Worm (Caenorhabditis elegans) whole organism, L3 larva: Measurements from ENCODE around the gene C47E8.9.

Experiments used
- R02D3.7 ChIP-seq: fragments of 150-350 bp; optimal IDR thresholded peaks from 2 replicates; lab custom pipeline; 2014; ENCODE audit warnings: missing biosample characterization, missing genetic modification characterization
- aly-2 ChIP-seq: fragments of 150-350 bp; optimal IDR thresholded peaks from 2 replicates; lab custom pipeline; 2014; ENCODE audit warnings: missing biosample characterization, missing genetic modification characterization
- ama-1 ChIP-seq: fragments of 150-350 bp; optimal IDR thresholded peaks from 2 replicates; lab custom pipeline; 2018
- ceh-16 ChIP-seq: sonication (generic microtip); optimal IDR thresholded peaks from 2 replicates; lab custom pipeline; 2017; ENCODE audit warnings: missing biosample characterization, missing genetic modification characterization
- ceh-28 ChIP-seq: fragments of 150-350 bp; optimal IDR thresholded peaks from 2 replicates; lab custom pipeline; 2014; ENCODE audit warnings: missing biosample characterization, missing genetic modification reagents, missing genetic modification characterization
- ceh-82 ChIP-seq: fragments of 150-350 bp; optimal IDR thresholded peaks from 2 replicates; lab custom pipeline; 2014; ENCODE audit warnings: missing biosample characterization, missing genetic modification characterization
- egl-27 ChIP-seq: sonication (generic microtip); optimal IDR thresholded peaks from 4 replicates; lab custom pipeline; 2017; ENCODE audit warnings: missing biosample characterization, missing genetic modification reagents, missing genetic modification characterization
- egl-5 ChIP-seq: fragments of 150-350 bp; optimal IDR thresholded peaks from 2 replicates; lab custom pipeline; 2017; ENCODE audit warnings: missing biosample characterization, missing genetic modification reagents, missing genetic modification characterization, inconsistent platforms
- elt-2 ChIP-seq: sonication (generic microtip); optimal IDR thresholded peaks from 2 replicates; lab custom pipeline; 2016; ENCODE audit warnings: missing genetic modification reagents, mild to moderate bottlenecking, missing genetic modification characterization, missing compliant biosample characterization
- elt-3 ChIP-seq, 3 experiments: fragments of 150-350 bp in 1 of 3; sonication (generic microtip) in 2 of 3; optimal IDR thresholded peaks; 2 replicates in 2 of 3; 4 replicates in 1 of 3; lab custom pipeline; 2014 to 2017; ENCODE audit warnings: missing biosample characterization in 3 of 3, missing genetic modification characterization in 3 of 3
- eor-1 ChIP-seq, 2 experiments: fragments of 150-350 bp; optimal IDR thresholded peaks; 2 replicates each; lab custom pipeline; 2014 to 2018; ENCODE audit warnings: missing biosample characterization in 2 of 2, missing genetic modification characterization in 2 of 2
- fkh-10 ChIP-seq: sonication (generic microtip); optimal IDR thresholded peaks from 2 replicates; lab custom pipeline; 2017; ENCODE audit warnings: missing biosample characterization, missing genetic modification reagents, missing genetic modification characterization
- hmg-11 ChIP-seq: sonication (generic microtip); optimal IDR thresholded peaks from 2 replicates; lab custom pipeline; 2016; ENCODE audit warnings: missing genetic modification characterization, missing compliant biosample characterization
- jun-1 ChIP-seq: fragments of 150-350 bp; optimal IDR thresholded peaks from 2 replicates; lab custom pipeline; 2014; ENCODE audit warnings: missing biosample characterization, missing genetic modification reagents, missing genetic modification characterization
- lin-15B ChIP-seq: fragments of 150-350 bp; optimal IDR thresholded peaks from 2 replicates; lab custom pipeline; 2014; ENCODE audit warnings: missing biosample characterization, missing genetic modification characterization
- lin-39 ChIP-seq: fragments of 150-350 bp; optimal IDR thresholded peaks from 2 replicates; lab custom pipeline; 2018; ENCODE audit warnings: missing biosample characterization, missing genetic modification reagents, missing genetic modification characterization
- mml-1 ChIP-seq: fragments of 150-350 bp; sonication (generic microtip); optimal IDR thresholded peaks from 3 replicates; lab custom pipeline; 2014; ENCODE audit warnings: missing biosample characterization, missing genetic modification characterization
- nfya-1 ChIP-seq: sonication (generic microtip); optimal IDR thresholded peaks from 2 replicates; lab custom pipeline; 2017; ENCODE audit warnings: missing genetic modification characterization, mild to moderate bottlenecking, missing compliant biosample characterization, antibody characterized with exemption, moderate library complexity; ENCODE audit not compliant: insufficient read depth
- nhr-23 ChIP-seq: fragments of 150-350 bp; optimal IDR thresholded peaks from 2 replicates; lab custom pipeline; 2014; ENCODE audit warnings: missing biosample characterization, missing genetic modification reagents, missing genetic modification characterization
- nhr-25 ChIP-seq: sonication (generic microtip); optimal IDR thresholded peaks from 2 replicates; lab custom pipeline; 2017; ENCODE audit warnings: missing biosample characterization, missing genetic modification characterization
- nhr-67 ChIP-seq: fragments of 150-350 bp; optimal IDR thresholded peaks from 2 replicates; lab custom pipeline; 2014; ENCODE audit warnings: missing biosample characterization, missing genetic modification characterization
- nhr-77 ChIP-seq: fragments of 150-350 bp; optimal IDR thresholded peaks from 2 replicates; lab custom pipeline; 2014; ENCODE audit warnings: missing biosample characterization, missing genetic modification characterization
- pha-4 ChIP-seq: fragments of 150-350 bp; optimal IDR thresholded peaks from 2 replicates; lab custom pipeline; 2014; ENCODE audit warnings: missing biosample characterization, missing genetic modification reagents, missing genetic modification characterization
- pqm-1 ChIP-seq: fragments of 150-350 bp; optimal IDR thresholded peaks from 2 replicates; lab custom pipeline; 2017; ENCODE audit warnings: missing biosample characterization, missing genetic modification characterization, inconsistent platforms
- sea-2 ChIP-seq: fragments of 150-350 bp; sonication (generic microtip); optimal IDR thresholded peaks from 4 replicates; lab custom pipeline; 2014; ENCODE audit warnings: missing biosample characterization, missing genetic modification reagents, missing genetic modification characterization
- skn-1 ChIP-seq: fragments of 150-350 bp; optimal IDR thresholded peaks from 2 replicates; lab custom pipeline; 2014; ENCODE audit warnings: missing biosample characterization, missing genetic modification characterization
- snpc-4 ChIP-seq: fragments of 150-350 bp; optimal IDR thresholded peaks from 2 replicates; lab custom pipeline; 2014; ENCODE audit warnings: missing biosample characterization, missing genetic modification characterization
- zag-1 ChIP-seq: fragments of 150-350 bp; optimal IDR thresholded peaks from 2 replicates; lab custom pipeline; 2014; ENCODE audit warnings: missing biosample characterization, missing genetic modification characterization
- ztf-4 ChIP-seq: fragments of 150-350 bp; optimal IDR thresholded peaks from 2 replicates; lab custom pipeline; 2014; ENCODE audit warnings: missing biosample characterization, missing genetic modification characterization

Gene C47E8.9

DNA sequence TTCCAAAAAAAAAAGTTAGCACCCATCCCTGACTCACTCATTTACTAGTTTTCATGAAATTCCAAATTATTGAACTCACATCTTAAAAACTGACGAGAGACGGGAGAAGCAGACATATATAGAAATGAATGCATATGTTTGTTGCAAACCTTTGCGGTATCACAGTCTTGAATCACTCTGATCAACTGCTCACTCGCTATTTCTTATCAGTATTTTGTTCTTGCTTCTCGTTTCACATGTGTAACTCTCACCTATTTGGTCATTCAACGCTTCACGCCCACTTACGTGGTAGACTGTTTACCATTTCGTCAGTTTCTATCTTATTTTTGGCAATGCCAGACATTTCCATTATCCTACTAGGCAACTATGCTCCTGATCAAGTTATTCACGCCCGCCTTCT is 22.3 kb upstream of the C47E8.9 start, which contains the start of gene C54G10.1:
Gene C54G10.1 (plus strand): TSS at position 333 of the 400 bp plus-strand sequence.
- TF ChIP-seq jun-1 (tag; lab: Kevin White, UChicago) (peak; percentile 15), nhr-67 (tag; lab: Kevin White, UChicago) (no peak), sea-2 (GFP tag; lab: Kevin White, UChicago) (no peak), ceh-82 (tag; lab: Kevin White, UChicago) (no peak), elt-2 (tag; lab: Kevin White, UChicago) (peak; percentile 83), pha-4 (tag; lab: Kevin White, UChicago) (peak; percentile 22), pqm-1 (peak; percentile 72)

DNA sequence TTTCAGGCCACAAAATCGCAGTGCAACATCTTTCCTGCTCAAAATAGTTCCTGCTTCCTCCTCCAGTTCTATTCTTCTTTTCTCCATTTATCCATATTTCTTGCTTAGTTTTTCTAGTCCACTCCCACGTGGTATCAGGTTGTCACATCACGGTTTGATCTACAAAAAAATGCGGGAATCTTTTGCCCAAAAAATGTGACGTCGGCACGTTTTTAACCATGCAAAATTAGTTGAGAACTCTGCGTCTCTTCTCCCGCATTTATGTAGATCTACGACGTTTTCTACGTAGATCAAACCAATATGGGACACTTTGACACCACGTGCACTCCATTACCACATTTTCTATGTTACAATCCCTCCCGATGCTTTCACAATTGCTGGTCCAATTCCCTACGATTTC is 21.1 kb upstream of the C47E8.9 start:
- TF ChIP-seq aly-2 (tag; lab: Kevin White, UChicago) (no peak), elt-2 (tag; lab: Kevin White, UChicago) (no peak), pha-4 (tag; lab: Kevin White, UChicago) (no peak), snpc-4 (tag; lab: Kevin White, UChicago) (no peak), nhr-67 (tag; lab: Kevin White, UChicago) (no peak), lin-15B (tag; lab: Kevin White, UChicago) (no peak), fkh-10 (GFP tag; lab: Kevin White, UChicago) (no peak), pqm-1 (no peak), ceh-16 (no peak)

DNA sequence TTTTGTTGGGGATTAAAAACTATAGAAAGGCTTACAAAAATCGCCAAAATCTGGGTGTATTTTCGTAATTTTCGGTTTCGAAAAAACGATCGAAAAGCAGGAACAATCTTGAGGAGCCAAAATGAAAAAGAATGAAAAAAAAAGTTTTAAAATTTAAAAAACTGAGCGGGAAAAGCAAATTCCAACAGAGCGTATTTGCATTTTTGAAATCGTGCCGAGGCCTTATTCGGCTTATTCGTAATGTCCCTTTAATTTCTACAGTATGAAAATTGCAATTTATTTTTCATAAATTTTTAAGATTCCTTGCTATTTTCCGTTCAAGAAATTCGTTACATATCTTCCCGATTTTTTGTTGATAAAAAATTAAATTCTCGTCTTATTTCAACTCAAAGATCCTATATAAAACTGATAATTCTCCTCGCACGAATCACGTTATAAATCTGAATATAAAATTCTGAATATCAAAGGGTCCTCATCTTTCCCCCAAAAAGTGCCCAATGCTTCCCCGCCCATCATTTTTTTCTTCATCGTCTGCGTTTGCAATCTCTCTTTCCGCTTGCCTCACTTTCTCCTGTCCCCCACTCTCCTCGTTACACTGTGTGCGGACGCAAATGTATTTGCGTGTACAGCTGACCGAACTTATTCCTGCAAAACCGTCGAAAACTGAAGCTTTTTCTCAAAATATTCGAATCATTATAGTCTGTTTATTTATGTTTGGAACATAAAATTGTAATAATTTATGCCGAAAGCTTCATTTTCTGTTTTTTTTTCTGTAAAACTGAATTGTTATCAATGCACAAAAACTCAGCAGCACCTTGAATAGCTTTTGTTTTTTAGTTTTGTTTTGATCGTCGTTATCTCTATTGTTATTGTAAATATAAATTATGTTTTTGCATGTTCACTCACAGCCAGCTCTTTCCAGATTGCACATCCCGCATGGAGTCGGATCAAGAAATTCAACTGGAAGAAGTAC is 17.0 kb upstream of the C47E8.9 start, which contains the start of the genes rfc-1 and pmp-3:
Gene rfc-1 (minus strand): TSS at position 163 of the 973 bp plus-strand sequence.
Gene pmp-3 (plus strand): TSS at position 923 of the 973 bp plus-strand sequence.
- TF ChIP-seq hmg-11 (tag; lab: Kevin White, UChicago) (peak; percentile 39), nhr-67 (tag; lab: Kevin White, UChicago) (no peak), pha-4 (tag; lab: Kevin White, UChicago) (peak; percentile 30), lin-15B (tag; lab: Kevin White, UChicago) (peak; percentile 31), nfya-1 (tag; lab: Kevin White, UChicago) (peak; percentile 9), elt-2 (tag; lab: Kevin White, UChicago) (no peak), mml-1 (tag; lab: Kevin White, UChicago) (no peak), pqm-1 (no peak), fkh-10 (GFP tag; lab: Kevin White, UChicago) (no peak), nhr-23 (tag; lab: Kevin White, UChicago) (peak; percentile 5)

DNA sequence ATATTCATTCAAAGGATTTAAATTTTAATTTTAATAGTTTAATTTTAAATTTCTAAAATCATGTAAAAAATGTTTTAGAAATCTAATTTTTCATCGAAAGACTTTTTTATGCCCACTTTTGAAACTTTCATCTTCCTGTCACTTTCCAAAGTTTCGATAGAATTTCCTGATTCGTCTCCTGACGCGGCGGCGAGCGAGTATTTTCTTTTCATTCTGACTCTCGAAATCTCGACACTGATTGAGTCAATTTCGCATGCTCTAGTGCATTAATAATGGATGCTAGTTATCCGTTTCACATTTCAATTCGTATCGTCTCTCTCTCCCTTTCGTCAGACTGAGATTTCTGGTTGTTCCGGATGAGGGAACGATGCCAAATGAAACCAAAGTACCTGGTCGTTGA is 14.3 kb upstream of the C47E8.9 start:
- TF ChIP-seq jun-1 (tag; lab: Kevin White, UChicago) = no peak
- no peak for TF ChIP-seq ama-1 (lab: Kevin White, UChicago)
- TF ChIP-seq lin-39 (tag; lab: Kevin White, UChicago) = no peak
- no peak for TF ChIP-seq nhr-77 (tag; lab: Kevin White, UChicago)
- TF ChIP-seq fkh-10 (GFP tag; lab: Kevin White, UChicago) = peak; percentile 80
- TF ChIP-seq elt-2 (tag; lab: Kevin White, UChicago) = no peak

DNA sequence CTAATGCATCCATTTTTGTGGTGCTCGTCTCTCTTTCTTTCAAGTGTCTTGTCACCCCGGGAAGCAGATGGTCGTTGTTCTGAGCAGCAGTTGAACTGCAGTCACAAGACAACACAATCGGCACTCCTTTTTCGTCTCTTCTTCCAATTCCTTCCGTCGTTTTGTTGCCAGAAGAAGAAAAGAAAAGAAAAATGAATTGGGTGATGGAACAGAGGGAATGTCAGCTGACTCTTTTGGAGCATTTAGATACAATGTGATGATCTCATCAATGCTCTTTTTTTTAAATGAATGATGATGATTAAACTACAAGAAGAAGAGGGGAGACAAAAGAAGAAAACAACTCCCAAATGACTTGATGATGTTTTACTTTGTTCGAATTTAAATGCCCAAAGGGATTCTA is 13.2 kb upstream of the C47E8.9 start:
- TF ChIP-seq fkh-10 (GFP tag; lab: Kevin White, UChicago) = peak; percentile 12
- peak; percentile 6 for TF ChIP-seq nfya-1 (tag; lab: Kevin White, UChicago)
- no peak for TF ChIP-seq eor-1 (tag; optimal IDR thresholded peaks at IDR 0.05; lab: Kevin White, UChicago)
- peak; percentile 17 for TF ChIP-seq skn-1 (tag; lab: Kevin White, UChicago)
- TF ChIP-seq elt-2 (tag; lab: Kevin White, UChicago) = no peak
- TF ChIP-seq egl-5 (tag; lab: Kevin White, UChicago) = peak; percentile 39

ce11 chrV:14650631-14651030 is 12.5 kb upstream of the C47E8.9 start:
- TF ChIP-seq ztf-4 (tag; lab: Kevin White, UChicago) = no peak

DNA sequence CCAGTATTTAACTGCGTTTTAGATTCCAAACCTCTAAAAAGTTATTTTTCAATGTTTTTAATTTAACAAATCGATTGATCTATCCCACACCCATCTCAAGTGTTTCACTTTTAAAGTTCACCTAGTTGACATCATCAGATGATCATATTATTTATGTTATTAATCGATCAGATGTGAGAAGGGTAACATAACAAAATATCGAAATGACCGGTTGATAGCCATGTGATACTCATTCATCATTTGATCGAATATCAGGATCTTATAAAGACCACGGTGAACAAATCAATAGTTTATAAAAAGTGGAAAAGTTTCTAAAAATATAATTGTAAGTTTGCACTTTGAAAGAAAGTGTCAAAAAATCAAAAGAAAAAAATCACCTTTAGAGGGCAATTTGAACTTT is 7.4 kb upstream of the C47E8.9 start:
- TF ChIP-seq zag-1 = no peak
- no peak for TF ChIP-seq nhr-23 (tag; lab: Kevin White, UChicago)
- no peak for TF ChIP-seq ztf-4 (tag; lab: Kevin White, UChicago)
- no peak for TF ChIP-seq egl-27 (tag; lab: Kevin White, UChicago)
- no peak for TF ChIP-seq pha-4 (tag; lab: Kevin White, UChicago)
- TF ChIP-seq ceh-28 = no peak
- TF ChIP-seq nhr-25 (tag; lab: Kevin White, UChicago) = no peak
- no peak for TF ChIP-seq elt-3 (tag; optimal IDR thresholded peaks at IDR 0.05; lab: Kevin White, UChicago)
- TF ChIP-seq eor-1 (tag; optimal IDR thresholded peaks at IDR 0.05; lab: Kevin White, UChicago) = no peak
- TF ChIP-seq ceh-16 = no peak
- TF ChIP-seq R02D3.7 = no peak
- TF ChIP-seq, all 47 proteins: peak for 0
